Worm (Caenorhabditis elegans): ENCODE results near the gene inpp-1.

DNA sequence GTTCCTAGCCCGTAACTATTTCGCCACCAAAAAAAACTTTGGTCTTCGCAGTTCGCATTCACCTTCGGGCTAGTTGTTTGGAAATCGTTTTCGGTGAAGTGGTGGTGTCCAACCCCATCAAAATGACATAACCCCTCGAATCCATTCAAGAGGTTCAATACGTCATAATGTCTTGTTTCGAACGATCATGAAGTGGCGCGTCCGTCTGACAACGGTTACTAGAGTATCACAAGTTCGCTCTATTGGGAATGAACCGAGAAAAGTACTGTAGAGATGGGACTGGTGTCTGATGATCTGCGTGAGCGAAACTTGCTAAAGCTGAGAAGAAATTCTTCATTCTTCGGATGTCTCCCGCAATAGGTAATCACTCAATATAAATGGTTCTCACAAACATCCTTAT, 46.0 kb downstream of the inpp-1 start, which contains the start of gene ZC168.2:
- TF ChIP-seq snpc-4 (tag; optimal IDR thresholded peaks at IDR 0.05) = no peak
- no peak for TF ChIP-seq unc-62 (GFP tag; optimal IDR thresholded peaks at IDR 0.05)
- no peak for TF ChIP-seq ztf-11 (tag; optimal IDR thresholded peaks at IDR 0.05)
- TF ChIP-seq lin-13 (tag; optimal IDR thresholded peaks at IDR 0.05) = no peak
- no peak for TF ChIP-seq blmp-1 (tag; optimal IDR thresholded peaks at IDR 0.05)
- no peak for TF ChIP-seq nhr-237 (tag; optimal IDR thresholded peaks at IDR 0.05)
- no peak for TF ChIP-seq lsy-2 (tag; optimal IDR thresholded peaks at IDR 0.05)
- TF ChIP-seq unc-39 (tag; optimal IDR thresholded peaks at IDR 0.05) = no peak
- TF ChIP-seq pha-4 (tag; optimal IDR thresholded peaks at IDR 0.05) = no peak
- TF ChIP-seq mep-1 (tag; optimal IDR thresholded peaks at IDR 0.05) = no peak
- TF ChIP-seq unc-120 (tag; optimal IDR thresholded peaks at IDR 0.05; ENCODE audit: poor library complexity, severe bottlenecking) = no peak
- TF ChIP-seq mab-5 (tag; optimal IDR thresholded peaks at IDR 0.05) = no peak
- TF ChIP-seq ham-2 (GFP tag; optimal IDR thresholded peaks at IDR 0.05) = no peak

Data from whole organism, mixed stage, embryonic.